Worm (Caenorhabditis elegans) whole organism, L2 larva: ENCODE measurements around the gene srt-19.
"Not testable (repeated sequence)": the region's sequence is repeated elsewhere in the genome, so short reads cannot be mapped to it uniquely, and the experiment has no call there.

Experiments used
- C34F6.9 ChIP-seq: fragments of 150-350 bp; optimal IDR thresholded peaks from 2 replicates; lab custom pipeline; 2014; ENCODE audit warnings: missing biosample characterization, missing genetic modification characterization
- Y55F3AM.14 ChIP-seq: fragments of 200-800 bp; sonication (Bioruptor generic); optimal IDR thresholded peaks from 2 replicates; lab custom pipeline; 2018; ENCODE audit warnings: mild to moderate bottlenecking, missing genetic modification characterization, missing compliant biosample characterization
- ZK546.5 ChIP-seq: sonication (generic microtip); optimal IDR thresholded peaks from 2 replicates; lab custom pipeline; 2017; ENCODE audit warnings: missing biosample characterization, missing genetic modification characterization
- aly-2 ChIP-seq: fragments of 150-350 bp; optimal IDR thresholded peaks from 2 replicates; lab custom pipeline; 2014; ENCODE audit warnings: missing biosample characterization, missing genetic modification characterization
- ama-1 ChIP-seq: fragments of 150-350 bp; optimal IDR thresholded peaks from 2 replicates; lab custom pipeline; 2018; ENCODE audit warnings: inconsistent platforms
- blmp-1 ChIP-seq: sonication (generic microtip); optimal IDR thresholded peaks from 2 replicates; lab custom pipeline; 2017; ENCODE audit warnings: missing genetic modification characterization, mild to moderate bottlenecking, missing compliant biosample characterization, antibody characterized with exemption, moderate library complexity; ENCODE audit not compliant: insufficient read depth
- ceh-16 ChIP-seq: fragments of 150-350 bp; optimal IDR thresholded peaks from 2 replicates; lab custom pipeline; 2014; ENCODE audit warnings: missing biosample characterization, missing genetic modification characterization
- ceh-82 ChIP-seq: fragments of 150-350 bp; optimal IDR thresholded peaks from 2 replicates; lab custom pipeline; 2014; ENCODE audit warnings: missing biosample characterization, missing genetic modification characterization
- crh-2 ChIP-seq: sonication (generic microtip); optimal IDR thresholded peaks from 2 replicates; lab custom pipeline; 2017; ENCODE audit warnings: missing biosample characterization, missing genetic modification characterization
- egl-27 ChIP-seq: sonication (generic microtip); optimal IDR thresholded peaks from 3 replicates; lab custom pipeline; 2017; ENCODE audit warnings: missing biosample characterization, missing genetic modification reagents, missing genetic modification characterization
- elt-3 ChIP-seq: sonication (generic microtip); optimal IDR thresholded peaks from 2 replicates; lab custom pipeline; 2017; ENCODE audit warnings: missing biosample characterization, missing genetic modification characterization
- fos-1 ChIP-seq: fragments of 150-350 bp; optimal IDR thresholded peaks from 2 replicates; lab custom pipeline; 2014; ENCODE audit warnings: missing biosample characterization, missing genetic modification characterization
- gmeb-1 ChIP-seq: fragments of 150-350 bp; optimal IDR thresholded peaks from 2 replicates; lab custom pipeline; 2014; ENCODE audit warnings: missing biosample characterization, missing genetic modification characterization
- lin-39 ChIP-seq: fragments of 150-350 bp; optimal IDR thresholded peaks from 2 replicates; lab custom pipeline; 2014; ENCODE audit warnings: missing biosample characterization, missing genetic modification reagents, missing genetic modification characterization
- mab-5 ChIP-seq: fragments of 150-350 bp; optimal IDR thresholded peaks from 2 replicates; lab custom pipeline; 2014; ENCODE audit warnings: missing biosample characterization, missing genetic modification characterization
- mdl-1 ChIP-seq, 2 experiments: fragments of 150-350 bp in 1 of 2; sonication (generic microtip) in 1 of 2; optimal IDR thresholded peaks; 2 replicates each; lab custom pipeline; 2017; ENCODE audit warnings: missing biosample characterization in 2 of 2, missing genetic modification characterization in 2 of 2
- nhr-11 ChIP-seq: fragments of 150-350 bp; optimal IDR thresholded peaks from 2 replicates; lab custom pipeline; 2014; ENCODE audit warnings: missing biosample characterization, missing genetic modification characterization
- nhr-12 ChIP-seq: fragments of 150-350 bp; optimal IDR thresholded peaks from 2 replicates; lab custom pipeline; 2014; ENCODE audit warnings: missing biosample characterization, missing genetic modification characterization
- nhr-129 ChIP-seq: fragments of 150-350 bp; optimal IDR thresholded peaks from 2 replicates; lab custom pipeline; 2014; ENCODE audit warnings: missing biosample characterization, missing genetic modification characterization
- nhr-21 ChIP-seq: fragments of 150-350 bp; optimal IDR thresholded peaks from 2 replicates; lab custom pipeline; 2014; ENCODE audit warnings: missing biosample characterization, missing genetic modification characterization
- nhr-25 ChIP-seq: fragments of 150-350 bp; sonication (generic microtip); optimal IDR thresholded peaks from 3 replicates; lab custom pipeline; 2014; ENCODE audit warnings: missing biosample characterization, missing genetic modification characterization
- peb-1 ChIP-seq: fragments of 150-350 bp; optimal IDR thresholded peaks from 2 replicates; lab custom pipeline; 2014; ENCODE audit warnings: missing biosample characterization, missing genetic modification characterization
- sem-4 ChIP-seq: fragments of 150-350 bp; optimal IDR thresholded peaks from 2 replicates; lab custom pipeline; 2014; ENCODE audit warnings: missing biosample characterization, missing genetic modification reagents, missing genetic modification characterization
- skn-1 ChIP-seq: sonication (generic microtip); optimal IDR thresholded peaks from 2 replicates; lab custom pipeline; 2017; ENCODE audit warnings: missing biosample characterization, missing genetic modification characterization
- sma-3 ChIP-seq: sonication (generic microtip); optimal IDR thresholded peaks from 2 replicates; lab custom pipeline; 2016; ENCODE audit warnings: missing genetic modification reagents, missing genetic modification characterization, missing compliant biosample characterization
- sma-9 ChIP-seq, 2 experiments: fragments of 150-350 bp in 1 of 2; sonication (generic microtip) in 1 of 2; optimal IDR thresholded peaks; 2 replicates each; lab custom pipeline; 2014 to 2016; ENCODE audit warnings: missing genetic modification characterization in 2 of 2, mild to moderate bottlenecking in 1 of 2, missing biosample characterization in 1 of 2, missing compliant biosample characterization in 1 of 2, missing genetic modification reagents in 1 of 2, moderate library complexity in 1 of 2
- snpc-4 ChIP-seq: fragments of 150-350 bp; optimal IDR thresholded peaks from 2 replicates; lab custom pipeline; 2014; ENCODE audit warnings: missing biosample characterization, missing genetic modification characterization
- unc-39 ChIP-seq: fragments of 150-350 bp; optimal IDR thresholded peaks from 2 replicates; lab custom pipeline; 2014; ENCODE audit warnings: missing biosample characterization, missing genetic modification characterization
- unc-55 ChIP-seq: fragments of 150-350 bp; sonication (generic microtip); optimal IDR thresholded peaks from 3 replicates; lab custom pipeline; 2014; ENCODE audit warnings: missing biosample characterization, missing genetic modification reagents, missing genetic modification characterization
- zag-1 ChIP-seq: fragments of 150-350 bp; optimal IDR thresholded peaks from 2 replicates; lab custom pipeline; 2014; ENCODE audit warnings: missing biosample characterization, missing genetic modification characterization
- ztf-1 ChIP-seq: fragments of 200-800 bp; sonication (Bioruptor generic); conservative IDR thresholded peaks from 2 replicates; pipeline ENCODE4 v1.3.6; 2022; ENCODE audit warnings: missing genetic modification characterization, missing compliant biosample characterization
- ztf-11 ChIP-seq: sonication (generic microtip); optimal IDR thresholded peaks from 2 replicates; lab custom pipeline; 2017; ENCODE audit warnings: missing biosample characterization, missing genetic modification characterization
- ztf-4 ChIP-seq: fragments of 150-350 bp; optimal IDR thresholded peaks from 2 replicates; lab custom pipeline; 2014; ENCODE audit warnings: missing biosample characterization, missing genetic modification characterization

srt-19 gene

DNA sequence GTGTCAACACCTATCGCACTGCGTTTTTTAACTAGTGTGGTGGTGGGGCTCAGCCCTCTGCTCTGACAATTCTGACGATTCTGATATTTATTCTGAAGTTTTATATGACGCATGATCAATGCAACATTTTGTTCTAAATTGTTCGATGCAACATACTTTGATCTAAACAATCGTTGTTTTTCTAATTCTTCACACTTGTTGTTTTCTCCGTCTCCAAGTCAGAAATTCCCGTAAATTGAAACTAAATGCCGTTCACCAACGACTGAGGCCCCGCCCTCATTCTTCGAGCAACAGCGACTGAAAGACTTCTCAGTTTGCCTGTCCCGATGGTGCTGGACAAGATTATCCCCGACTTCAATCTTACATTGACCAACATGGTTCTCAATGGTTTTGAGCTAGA lies at the start of gene srt-19:
Gene srt-19, plus strand, starts transcription at position 301 of the 400 bp plus-strand sequence.
- not testable (repeated sequence) for TF ChIP-seq zag-1 (tag; lab: Kevin White, UChicago); gmeb-1 (tag; lab: Kevin White, UChicago); sma-3
- TF ChIP-seq, all 48 proteins: peak for 0; not testable (repeated sequence) for 48

DNA sequence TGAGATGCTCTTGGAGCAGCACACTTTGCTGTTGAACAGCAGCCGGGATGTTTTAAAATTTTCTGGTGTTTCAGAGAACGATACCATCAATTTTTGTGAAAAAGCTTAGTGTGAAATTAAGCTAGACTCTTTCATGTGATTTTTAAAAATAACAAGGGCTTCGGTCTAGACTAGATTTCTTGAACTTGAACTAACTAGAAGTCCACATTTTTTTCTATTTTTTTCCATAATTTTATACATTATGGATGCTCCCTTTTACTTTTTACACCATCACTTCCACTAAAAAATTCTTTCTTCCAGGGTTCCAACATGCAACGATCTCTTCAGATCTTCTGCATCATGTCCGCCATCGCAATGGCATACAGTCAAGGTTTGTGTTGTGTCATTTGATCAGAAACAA lies 48.7 kb upstream of the srt-19 start, which contains the start of gene nlp-13:
Gene nlp-13, plus strand, starts transcription at position 301 of the 400 bp plus-strand sequence.
- TF ChIP-seq mdl-1 (tag; optimal IDR thresholded peaks at IDR 0.05; lab: Kevin White, UChicago), result no peak
- TF ChIP-seq unc-55 (GFP tag; lab: Kevin White, UChicago), result no peak

- TF ChIP-seq sma-3 (no peak), sma-9 (GFP tag; optimal IDR thresholded peaks at IDR 0.05; lab: Kevin White, UChicago) (no peak), sma-9 (tag; optimal IDR thresholded peaks at IDR 0.05; lab: Kevin White, UChicago) (no peak), C34F6.9 (no peak), mab-5 (tag; lab: Kevin White, UChicago) (no peak), skn-1 (tag; lab: Kevin White, UChicago) (no peak), nhr-21 (no peak), gmeb-1 (tag; lab: Kevin White, UChicago) (no peak), ztf-1 (GFP tag; lab: Robert Waterston, UW) (no peak), fos-1 (no peak), sem-4 (tag; lab: Kevin White, UChicago) (no peak), nhr-12 (tag; lab: Kevin White, UChicago) (no peak), Y55F3AM.14 (no peak), ztf-4 (tag; lab: Kevin White, UChicago) (no peak), nhr-11 (tag; lab: Kevin White, UChicago) (no peak), zag-1 (tag; lab: Kevin White, UChicago) (no peak), crh-2 (tag; lab: Kevin White, UChicago) (no peak), nhr-129 (tag; lab: Kevin White, UChicago) (no peak), ama-1 (no peak), unc-55 (GFP tag; lab: Kevin White, UChicago) (no peak), snpc-4 (no peak)
Measured at ce11 chrV:4240292-4240691, 44.5 kb upstream of the srt-19 start, which contains the start of gene srh-204. Gene srh-204, minus strand, starts transcription at chrV:4240392.

ce11 chrV:4241555-4241954 lies 43.3 kb upstream of the srt-19 start:
- TF ChIP-seq nhr-25 (tag; lab: Kevin White, UChicago), result no peak
- TF ChIP-seq, all 48 proteins: peak for 0

- TF ChIP-seq peb-1 (tag; lab: Kevin White, UChicago) (no peak), lin-39 (tag; lab: Kevin White, UChicago) (no peak), ZK546.5 (tag; lab: Kevin White, UChicago) (no peak), snpc-4 (no peak), zag-1 (tag; lab: Kevin White, UChicago) (no peak), nhr-11 (tag; lab: Kevin White, UChicago) (no peak), nhr-12 (tag; lab: Kevin White, UChicago) (no peak), ztf-1 (GFP tag; lab: Robert Waterston, UW) (no peak), unc-39 (tag; lab: Kevin White, UChicago) (no peak), ztf-4 (tag; lab: Kevin White, UChicago) (no peak), aly-2 (tag; lab: Kevin White, UChicago) (no peak)
Measured at ce11 chrV:4242431-4242830, 42.4 kb upstream of the srt-19 start, which contains the start of gene srt-12. Gene srt-12, minus strand, starts transcription at chrV:4242531.

DNA sequence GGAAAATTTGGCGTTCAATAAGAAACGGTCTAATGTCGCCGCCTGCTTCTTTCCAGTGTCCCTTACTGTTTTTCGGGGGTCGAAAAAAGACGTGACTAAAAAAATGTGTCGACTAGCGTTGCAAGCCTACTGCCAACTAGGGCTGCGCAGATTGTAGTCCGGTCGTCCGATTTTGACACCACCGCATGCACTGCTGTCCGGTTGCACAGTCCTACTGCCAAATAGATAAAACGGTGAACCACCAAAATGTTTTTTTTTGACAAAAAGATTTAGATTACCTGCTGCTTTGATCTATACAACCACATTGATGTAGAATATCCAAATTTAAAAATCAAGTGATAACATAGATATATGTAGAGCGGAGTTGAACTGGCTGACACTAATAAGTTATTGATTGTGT lies 36.5 kb upstream of the srt-19 start:
- TF ChIP-seq blmp-1 (tag; lab: Kevin White, UChicago), result no peak
- no peak for TF ChIP-seq ceh-82
- no peak for TF ChIP-seq zag-1 (tag; lab: Kevin White, UChicago)
- TF ChIP-seq mab-5 (tag; lab: Kevin White, UChicago), result no peak
- no peak for TF ChIP-seq egl-27 (tag; lab: Kevin White, UChicago)
- no peak for TF ChIP-seq elt-3 (tag; lab: Kevin White, UChicago)
- TF ChIP-seq sem-4 (tag; lab: Kevin White, UChicago), result no peak
- no peak for TF ChIP-seq ztf-11 (tag; lab: Kevin White, UChicago)
- no peak for TF ChIP-seq crh-2 (tag; lab: Kevin White, UChicago)
- TF ChIP-seq ceh-16 (tag; lab: Kevin White, UChicago), result no peak
- no peak for TF ChIP-seq peb-1 (tag; lab: Kevin White, UChicago)
- TF ChIP-seq nhr-21, result no peak
- TF ChIP-seq ZK546.5 (tag; lab: Kevin White, UChicago), result no peak
- no peak for TF ChIP-seq ztf-1 (GFP tag; lab: Robert Waterston, UW)
